Worm (Caenorhabditis elegans) whole organism, mixed stage, embryonic: ENCODE data around the gene Y116A8C.33.

ENCODE experiments used
- M03D4.4 ChIP-seq: sonication (generic microtip); optimal IDR thresholded peaks from 2 replicates; lab custom pipeline; 2017; ENCODE audit warnings: mild to moderate bottlenecking, missing genetic modification characterization, missing compliant biosample characterization
- bed-3 ChIP-seq: fragments of 200-800 bp; sonication (Bioruptor generic); optimal IDR thresholded peaks from 3 replicates; lab custom pipeline; 2018; ENCODE audit warnings: mild to moderate bottlenecking, missing genetic modification characterization, moderate library complexity, missing compliant biosample characterization
- blmp-1 ChIP-seq: fragments of 150-350 bp; optimal IDR thresholded peaks from 2 replicates; lab custom pipeline; 2014; ENCODE audit warnings: missing biosample characterization, missing genetic modification characterization
- ceh-43 ChIP-seq: fragments of 200-800 bp; sonication (Bioruptor generic); optimal IDR thresholded peaks from 2 replicates; lab custom pipeline; 2018; ENCODE audit warnings: mild to moderate bottlenecking, missing genetic modification characterization, moderate library complexity, missing compliant biosample characterization
- ceh-83 ChIP-seq: fragments of 200-800 bp; sonication (Bioruptor generic); optimal IDR thresholded peaks from 2 replicates; lab custom pipeline; 2018; ENCODE audit warnings: mild to moderate bottlenecking, missing genetic modification characterization, missing compliant biosample characterization
- ces-1 ChIP-seq: fragments of 150-350 bp; optimal IDR thresholded peaks from 2 replicates; lab custom pipeline; 2014; ENCODE audit warnings: missing biosample characterization, missing genetic modification reagents, missing genetic modification characterization
- cnd-1 ChIP-seq: fragments of 200-800 bp; sonication (Bioruptor generic); optimal IDR thresholded peaks from 2 replicates; lab custom pipeline; 2018; ENCODE audit warnings: mild to moderate bottlenecking, missing genetic modification characterization, missing compliant biosample characterization
- drap-1 ChIP-seq: fragments of 200-800 bp; sonication (Bioruptor generic); optimal IDR thresholded peaks from 3 replicates; lab custom pipeline; 2018; ENCODE audit warnings: mild to moderate bottlenecking, missing genetic modification characterization, missing compliant biosample characterization
- elt-1 ChIP-seq: sonication (generic microtip); optimal IDR thresholded peaks from 2 replicates; lab custom pipeline; 2017; ENCODE audit warnings: missing genetic modification characterization, mild to moderate bottlenecking, missing compliant biosample characterization, antibody characterized with exemption, moderate library complexity, borderline replicate concordance; ENCODE audit not compliant: insufficient read depth
- elt-3 ChIP-seq: fragments of 150-350 bp; optimal IDR thresholded peaks from 2 replicates; lab custom pipeline; 2014; ENCODE audit warnings: missing biosample characterization, missing genetic modification characterization
- flh-1 ChIP-seq: fragments of 200-800 bp; sonication (Bioruptor generic); optimal IDR thresholded peaks from 2 replicates; lab custom pipeline; 2018; ENCODE audit warnings: mild to moderate bottlenecking, missing genetic modification characterization, moderate library complexity, missing compliant biosample characterization
- ham-2 ChIP-seq: fragments of 200-800 bp; sonication (Bioruptor generic); optimal IDR thresholded peaks from 2 replicates; lab custom pipeline; 2018; ENCODE audit warnings: mild to moderate bottlenecking, missing genetic modification characterization, missing compliant biosample characterization
- hlh-1 ChIP-seq: fragments of 150-350 bp; optimal IDR thresholded peaks from 2 replicates; lab custom pipeline; 2014; ENCODE audit warnings: missing biosample characterization, missing genetic modification reagents, missing genetic modification characterization
- lin-13 ChIP-seq: fragments of 150-350 bp; optimal IDR thresholded peaks from 2 replicates; lab custom pipeline; 2014; ENCODE audit warnings: missing biosample characterization, missing genetic modification characterization
- lsy-2 ChIP-seq: fragments of 150-350 bp; optimal IDR thresholded peaks from 2 replicates; lab custom pipeline; 2014; ENCODE audit warnings: missing biosample characterization, missing genetic modification characterization
- mab-5 ChIP-seq: fragments of 150-350 bp; optimal IDR thresholded peaks from 2 replicates; lab custom pipeline; 2014; ENCODE audit warnings: missing biosample characterization, missing genetic modification characterization
- mep-1 ChIP-seq: fragments of 150-350 bp; optimal IDR thresholded peaks from 2 replicates; lab custom pipeline; 2017; ENCODE audit warnings: missing biosample characterization, missing genetic modification reagents, missing genetic modification characterization, inconsistent platforms
- mls-2 ChIP-seq: sonication (generic microtip); optimal IDR thresholded peaks from 2 replicates; lab custom pipeline; 2016; ENCODE audit warnings: mild to moderate bottlenecking, missing genetic modification characterization, moderate library complexity, missing compliant biosample characterization
- nhr-12 ChIP-seq: fragments of 150-350 bp; optimal IDR thresholded peaks from 2 replicates; lab custom pipeline; 2014; ENCODE audit warnings: missing biosample characterization, missing genetic modification characterization
- nhr-2 ChIP-seq: fragments of 150-350 bp; optimal IDR thresholded peaks from 2 replicates; lab custom pipeline; 2014; ENCODE audit warnings: missing biosample characterization, missing genetic modification characterization
- nhr-28 ChIP-seq: fragments of 150-350 bp; optimal IDR thresholded peaks from 2 replicates; lab custom pipeline; 2014; ENCODE audit warnings: missing biosample characterization, missing genetic modification characterization
- nhr-76 ChIP-seq: sonication (generic microtip); optimal IDR thresholded peaks from 2 replicates; lab custom pipeline; 2017; ENCODE audit warnings: missing biosample characterization, missing genetic modification characterization
- sem-2 ChIP-seq: fragments of 200-800 bp; sonication (Bioruptor generic); optimal IDR thresholded peaks from 2 replicates; lab custom pipeline; 2018; ENCODE audit warnings: mild to moderate bottlenecking, missing genetic modification characterization, missing compliant biosample characterization
- snpc-4 ChIP-seq: fragments of 150-350 bp; optimal IDR thresholded peaks from 2 replicates; lab custom pipeline; 2014; ENCODE audit warnings: missing biosample characterization, missing genetic modification characterization
- sptf-1 ChIP-seq: sonication (generic microtip); optimal IDR thresholded peaks from 2 replicates; lab custom pipeline; 2017; ENCODE audit warnings: mild to moderate bottlenecking, missing genetic modification characterization, moderate library complexity, missing compliant biosample characterization
- tbx-8 ChIP-seq: fragments of 200-800 bp; sonication (Bioruptor generic); optimal IDR thresholded peaks from 2 replicates; lab custom pipeline; 2018; ENCODE audit warnings: mild to moderate bottlenecking, missing genetic modification characterization, moderate library complexity, missing compliant biosample characterization
- unc-120 ChIP-seq: sonication (generic microtip); optimal IDR thresholded peaks from 2 replicates; lab custom pipeline; 2017; ENCODE audit warnings: missing genetic modification characterization, missing compliant biosample characterization; ENCODE audit not compliant: poor library complexity, severe bottlenecking
- unc-39 ChIP-seq: fragments of 150-350 bp; optimal IDR thresholded peaks from 2 replicates; lab custom pipeline; 2014; ENCODE audit warnings: missing biosample characterization, missing genetic modification characterization
- unc-62 ChIP-seq: fragments of 150-350 bp; optimal IDR thresholded peaks from 2 replicates; lab custom pipeline; 2014; ENCODE audit warnings: missing biosample characterization, missing genetic modification reagents, missing genetic modification characterization
- zip-8 ChIP-seq: fragments of 150-350 bp; optimal IDR thresholded peaks from 2 replicates; lab custom pipeline; 2014; ENCODE audit warnings: missing biosample characterization, missing genetic modification characterization
- ztf-11 ChIP-seq: fragments of 150-350 bp; optimal IDR thresholded peaks from 2 replicates; lab custom pipeline; 2014; ENCODE audit warnings: missing biosample characterization, missing genetic modification characterization

Y116A8C.33 gene

DNA sequence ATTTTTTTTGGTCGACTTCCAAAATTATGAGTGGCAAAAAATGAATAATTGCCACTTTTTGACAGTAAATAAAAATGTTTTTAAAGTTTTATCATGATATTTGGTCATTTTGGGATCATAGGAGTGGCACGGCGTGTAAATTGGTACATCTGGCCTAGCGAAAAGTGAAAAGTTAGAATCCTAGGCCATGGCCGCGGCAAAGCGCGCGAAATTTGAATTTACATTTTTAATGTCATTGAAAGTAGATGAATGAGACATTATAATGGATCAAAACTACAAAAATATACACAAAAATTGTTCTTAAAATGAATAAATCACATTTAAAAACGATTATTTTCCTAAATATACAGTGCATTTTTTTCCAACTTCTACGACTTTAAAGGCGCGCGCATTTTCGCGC, 14.6 kb downstream of the Y116A8C.33 start:
- TF ChIP-seq mep-1 (tag; lab: Kevin White, UChicago) (no peak), nhr-2 (no peak), ceh-43 (GFP tag; lab: Kevin White, UChicago) (no peak), cnd-1 (no peak), elt-1 (no peak), unc-39 (tag; lab: Kevin White, UChicago) (no peak), tbx-8 (GFP tag; lab: Kevin White, UChicago) (no peak)

DNA sequence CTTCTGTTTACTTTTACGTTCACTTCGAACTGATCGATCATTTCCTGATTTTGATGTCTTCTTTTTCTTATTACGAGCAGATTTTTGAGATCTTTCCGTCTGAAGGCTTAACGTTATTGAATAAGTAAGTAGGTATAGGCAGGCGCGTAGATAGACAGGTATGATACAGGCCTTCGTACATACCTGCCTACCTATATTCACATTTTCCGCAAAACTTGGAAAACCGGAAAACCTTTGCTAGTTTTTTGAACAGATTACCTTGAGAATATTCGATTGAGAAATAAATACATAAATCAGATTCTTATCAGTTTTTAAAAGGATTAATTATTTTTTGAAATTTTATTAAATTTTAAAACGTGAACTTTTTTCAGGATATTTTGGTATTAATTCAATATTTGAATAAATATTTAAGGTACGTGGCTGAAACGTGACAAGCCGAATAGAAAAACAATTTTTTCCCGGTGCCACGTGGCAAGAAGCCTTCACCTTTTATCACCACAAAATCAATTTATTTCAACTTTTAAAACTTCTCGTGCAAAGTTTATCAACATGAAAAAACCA, 19.2 kb downstream of the Y116A8C.33 start, which contains the start of the genes Y116A8C.37 and Y116A8C.38:
Gene Y116A8C.37, minus strand, starts transcription at position 101 of the 561 bp plus-strand sequence.
Gene Y116A8C.38, plus strand, starts transcription at position 511 of the 561 bp plus-strand sequence.
- no peak for TF ChIP-seq unc-120 (tag; lab: Kevin White, UChicago)
- TF ChIP-seq zip-8 (tag; lab: Kevin White, UChicago): no peak
- TF ChIP-seq M03D4.4 (tag; lab: Kevin White, UChicago): no peak
- TF ChIP-seq ham-2 (GFP tag; lab: Kevin White, UChicago): no peak
- no peak for TF ChIP-seq elt-3 (tag; lab: Kevin White, UChicago)
- TF ChIP-seq cnd-1: no peak
- no peak for TF ChIP-seq nhr-28 (tag; lab: Kevin White, UChicago)
- TF ChIP-seq lsy-2: no peak
- no peak for TF ChIP-seq ceh-83
- TF ChIP-seq ces-1 (GFP tag; lab: Kevin White, UChicago): no peak
- no peak for TF ChIP-seq flh-1 (GFP tag; lab: Kevin White, UChicago)
- no peak for TF ChIP-seq bed-3
- no peak for TF ChIP-seq sem-2 (GFP tag; lab: Kevin White, UChicago)
- TF ChIP-seq mep-1 (tag; lab: Kevin White, UChicago): no peak
- no peak for TF ChIP-seq blmp-1 (tag; lab: Kevin White, UChicago)
- no peak for TF ChIP-seq nhr-12
- TF ChIP-seq mls-2 (tag; lab: Kevin White, UChicago): no peak
- no peak for TF ChIP-seq elt-1
- TF ChIP-seq, all 35 proteins: peak for 0

DNA sequence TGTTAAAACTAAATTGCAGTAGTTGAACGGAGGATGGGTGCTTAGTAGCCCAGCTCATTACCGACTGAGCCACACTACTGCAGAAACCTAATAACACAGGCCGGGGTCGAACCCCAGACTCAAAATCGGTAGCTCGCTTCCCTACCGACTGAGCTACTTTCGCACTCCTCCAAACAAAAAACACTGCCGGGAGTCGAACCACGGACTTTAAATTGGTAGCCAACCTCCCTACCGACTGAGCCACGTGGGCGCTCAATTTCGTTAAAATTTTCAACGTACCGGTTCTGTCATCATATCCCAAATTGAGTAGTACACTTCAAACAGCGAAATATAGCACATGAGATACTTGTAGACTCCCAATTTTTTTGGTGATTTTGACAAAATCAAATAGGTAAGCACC, 38.5 kb downstream of the Y116A8C.33 start:
- TF ChIP-seq elt-1 (no peak), tbx-8 (GFP tag; lab: Kevin White, UChicago) (no peak), lin-13 (tag; lab: Kevin White, UChicago) (no peak), ham-2 (GFP tag; lab: Kevin White, UChicago) (no peak), zip-8 (tag; lab: Kevin White, UChicago) (no peak), ztf-11 (tag; lab: Kevin White, UChicago) (no peak), nhr-28 (tag; lab: Kevin White, UChicago) (no peak), sptf-1 (tag; lab: Kevin White, UChicago) (no peak), ceh-83 (no peak), ces-1 (GFP tag; lab: Kevin White, UChicago) (no peak), nhr-2 (no peak), unc-62 (GFP tag; lab: Kevin White, UChicago) (no peak)

DNA sequence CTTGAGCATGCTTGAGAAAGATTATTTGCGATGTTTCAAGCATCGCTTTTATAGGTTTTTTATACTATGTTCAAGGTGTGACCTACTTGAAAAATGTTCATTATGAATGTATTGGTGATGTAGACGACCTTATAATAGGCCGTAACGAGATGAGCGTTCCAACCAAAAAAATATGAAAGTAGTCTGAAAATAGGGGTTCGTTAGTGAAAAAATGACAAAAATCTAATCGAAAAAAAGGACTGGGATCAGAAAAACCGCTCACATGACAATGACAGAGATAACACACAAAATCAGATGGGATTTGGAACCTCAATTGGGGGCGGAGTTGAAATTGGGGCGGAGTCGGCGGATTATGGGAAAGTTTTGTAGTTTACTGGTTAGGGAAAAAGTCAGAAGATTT, 39.0 kb downstream of the Y116A8C.33 start, which contains the start of gene Y116A8C.40:
Gene Y116A8C.40, minus strand, starts transcription at position 101 of the 400 bp plus-strand sequence.
- TF ChIP-seq sptf-1 (tag; lab: Kevin White, UChicago) (no peak), ham-2 (GFP tag; lab: Kevin White, UChicago) (no peak), flh-1 (GFP tag; lab: Kevin White, UChicago) (no peak), nhr-2 (no peak), bed-3 (no peak), snpc-4 (no peak), elt-1 (no peak), ztf-11 (tag; lab: Kevin White, UChicago) (no peak), nhr-76 (tag; lab: Kevin White, UChicago) (no peak), sem-2 (GFP tag; lab: Kevin White, UChicago) (no peak), nhr-28 (tag; lab: Kevin White, UChicago) (no peak), mab-5 (no peak), ceh-83 (no peak), M03D4.4 (tag; lab: Kevin White, UChicago) (no peak), unc-120 (tag; lab: Kevin White, UChicago) (no peak), ces-1 (GFP tag; lab: Kevin White, UChicago) (no peak), blmp-1 (tag; lab: Kevin White, UChicago) (no peak), lsy-2 (no peak), cnd-1 (no peak)

DNA sequence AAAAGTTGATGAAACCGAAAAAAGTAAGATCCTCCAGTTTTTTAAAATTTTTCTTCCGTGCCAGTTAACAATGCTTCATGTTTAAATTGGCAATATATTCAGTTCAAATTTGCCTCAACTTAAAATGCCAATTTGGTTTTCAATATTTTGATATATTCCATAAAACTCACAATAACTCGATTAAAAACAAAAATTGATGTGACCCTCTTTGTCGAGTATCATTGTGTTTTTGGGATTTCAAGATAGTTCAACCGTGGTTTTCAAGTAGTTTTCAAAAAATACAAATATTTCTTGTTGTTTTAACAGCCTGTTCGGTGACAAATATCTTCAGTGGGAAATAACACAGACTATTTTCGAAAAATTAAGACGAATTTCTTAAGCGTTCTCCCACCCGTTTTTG, 41.1 kb downstream of the Y116A8C.33 start:
- no peak for TF ChIP-seq ceh-43 (GFP tag; lab: Kevin White, UChicago)
- TF ChIP-seq ces-1 (GFP tag; lab: Kevin White, UChicago): no peak
- no peak for TF ChIP-seq snpc-4
- TF ChIP-seq drap-1 (GFP tag; lab: Kevin White, UChicago): no peak
- TF ChIP-seq unc-62 (GFP tag; lab: Kevin White, UChicago): no peak
- no peak for TF ChIP-seq hlh-1
